Worm (Caenorhabditis elegans) whole organism, mixed stage, embryonic: Measurements from ENCODE around the gene F37C4.6.

Source experiments
- M03D4.4 ChIP-seq: sonication (generic microtip); optimal IDR thresholded peaks from 2 replicates; lab custom pipeline; 2017; ENCODE audit warnings: mild to moderate bottlenecking, missing genetic modification characterization, missing compliant biosample characterization
- blmp-1 ChIP-seq: fragments of 150-350 bp; optimal IDR thresholded peaks from 2 replicates; lab custom pipeline; 2014; ENCODE audit warnings: missing biosample characterization, missing genetic modification characterization
- ceh-39 ChIP-seq: fragments of 150-350 bp; optimal IDR thresholded peaks from 2 replicates; lab custom pipeline; 2014; ENCODE audit warnings: missing biosample characterization, missing genetic modification characterization
- ceh-43 ChIP-seq: fragments of 200-800 bp; sonication (Bioruptor generic); optimal IDR thresholded peaks from 2 replicates; lab custom pipeline; 2018; ENCODE audit warnings: mild to moderate bottlenecking, missing genetic modification characterization, moderate library complexity, missing compliant biosample characterization
- ceh-83 ChIP-seq: fragments of 200-800 bp; sonication (Bioruptor generic); optimal IDR thresholded peaks from 2 replicates; lab custom pipeline; 2018; ENCODE audit warnings: mild to moderate bottlenecking, missing genetic modification characterization, missing compliant biosample characterization
- ces-1 ChIP-seq: fragments of 150-350 bp; optimal IDR thresholded peaks from 2 replicates; lab custom pipeline; 2014; ENCODE audit warnings: missing biosample characterization, missing genetic modification reagents, missing genetic modification characterization
- cnd-1 ChIP-seq: fragments of 200-800 bp; sonication (Bioruptor generic); optimal IDR thresholded peaks from 2 replicates; lab custom pipeline; 2018; ENCODE audit warnings: mild to moderate bottlenecking, missing genetic modification characterization, missing compliant biosample characterization
- drap-1 ChIP-seq: fragments of 200-800 bp; sonication (Bioruptor generic); optimal IDR thresholded peaks from 3 replicates; lab custom pipeline; 2018; ENCODE audit warnings: mild to moderate bottlenecking, missing genetic modification characterization, missing compliant biosample characterization
- elt-1 ChIP-seq: sonication (generic microtip); optimal IDR thresholded peaks from 2 replicates; lab custom pipeline; 2017; ENCODE audit warnings: missing genetic modification characterization, mild to moderate bottlenecking, missing compliant biosample characterization, antibody characterized with exemption, moderate library complexity, borderline replicate concordance; ENCODE audit not compliant: insufficient read depth
- elt-3 ChIP-seq: fragments of 150-350 bp; optimal IDR thresholded peaks from 2 replicates; lab custom pipeline; 2014; ENCODE audit warnings: missing biosample characterization, missing genetic modification characterization
- flh-1 ChIP-seq: fragments of 200-800 bp; sonication (Bioruptor generic); optimal IDR thresholded peaks from 2 replicates; lab custom pipeline; 2018; ENCODE audit warnings: mild to moderate bottlenecking, missing genetic modification characterization, moderate library complexity, missing compliant biosample characterization
- ham-2 ChIP-seq: fragments of 200-800 bp; sonication (Bioruptor generic); optimal IDR thresholded peaks from 2 replicates; lab custom pipeline; 2018; ENCODE audit warnings: mild to moderate bottlenecking, missing genetic modification characterization, missing compliant biosample characterization
- hlh-1 ChIP-seq: fragments of 150-350 bp; optimal IDR thresholded peaks from 2 replicates; lab custom pipeline; 2014; ENCODE audit warnings: missing biosample characterization, missing genetic modification reagents, missing genetic modification characterization
- lin-13 ChIP-seq: fragments of 150-350 bp; optimal IDR thresholded peaks from 2 replicates; lab custom pipeline; 2014; ENCODE audit warnings: missing biosample characterization, missing genetic modification characterization
- lin-32 ChIP-seq: fragments of 200-800 bp; sonication (Bioruptor generic); optimal IDR thresholded peaks from 2 replicates; lab custom pipeline; 2018; ENCODE audit warnings: mild to moderate bottlenecking, missing genetic modification characterization, missing compliant biosample characterization
- lsy-2 ChIP-seq: fragments of 150-350 bp; optimal IDR thresholded peaks from 2 replicates; lab custom pipeline; 2014; ENCODE audit warnings: missing biosample characterization, missing genetic modification characterization
- mab-5 ChIP-seq: fragments of 150-350 bp; optimal IDR thresholded peaks from 2 replicates; lab custom pipeline; 2014; ENCODE audit warnings: missing biosample characterization, missing genetic modification characterization
- mep-1 ChIP-seq: fragments of 150-350 bp; optimal IDR thresholded peaks from 2 replicates; lab custom pipeline; 2017; ENCODE audit warnings: missing biosample characterization, missing genetic modification reagents, missing genetic modification characterization, inconsistent platforms
- mls-2 ChIP-seq: sonication (generic microtip); optimal IDR thresholded peaks from 2 replicates; lab custom pipeline; 2016; ENCODE audit warnings: mild to moderate bottlenecking, missing genetic modification characterization, moderate library complexity, missing compliant biosample characterization
- nhr-12 ChIP-seq: fragments of 150-350 bp; optimal IDR thresholded peaks from 2 replicates; lab custom pipeline; 2014; ENCODE audit warnings: missing biosample characterization, missing genetic modification characterization
- nhr-237 ChIP-seq: fragments of 150-350 bp; optimal IDR thresholded peaks from 2 replicates; lab custom pipeline; 2014; ENCODE audit warnings: missing biosample characterization, missing genetic modification characterization
- nhr-28 ChIP-seq: fragments of 150-350 bp; optimal IDR thresholded peaks from 2 replicates; lab custom pipeline; 2014; ENCODE audit warnings: missing biosample characterization, missing genetic modification characterization
- nhr-76 ChIP-seq: sonication (generic microtip); optimal IDR thresholded peaks from 2 replicates; lab custom pipeline; 2017; ENCODE audit warnings: missing biosample characterization, missing genetic modification characterization
- pha-4 ChIP-seq: fragments of 150-350 bp; optimal IDR thresholded peaks from 2 replicates; lab custom pipeline; 2018; ENCODE audit warnings: missing biosample characterization, missing genetic modification reagents, missing genetic modification characterization
- sem-2 ChIP-seq: fragments of 200-800 bp; sonication (Bioruptor generic); optimal IDR thresholded peaks from 2 replicates; lab custom pipeline; 2018; ENCODE audit warnings: mild to moderate bottlenecking, missing genetic modification characterization, missing compliant biosample characterization
- snpc-4 ChIP-seq: fragments of 150-350 bp; optimal IDR thresholded peaks from 2 replicates; lab custom pipeline; 2014; ENCODE audit warnings: missing biosample characterization, missing genetic modification characterization
- sptf-1 ChIP-seq: sonication (generic microtip); optimal IDR thresholded peaks from 2 replicates; lab custom pipeline; 2017; ENCODE audit warnings: mild to moderate bottlenecking, missing genetic modification characterization, moderate library complexity, missing compliant biosample characterization
- tbx-8 ChIP-seq: fragments of 200-800 bp; sonication (Bioruptor generic); optimal IDR thresholded peaks from 2 replicates; lab custom pipeline; 2018; ENCODE audit warnings: mild to moderate bottlenecking, missing genetic modification characterization, moderate library complexity, missing compliant biosample characterization
- unc-39 ChIP-seq: fragments of 150-350 bp; optimal IDR thresholded peaks from 2 replicates; lab custom pipeline; 2014; ENCODE audit warnings: missing biosample characterization, missing genetic modification characterization
- unc-62 ChIP-seq: fragments of 150-350 bp; optimal IDR thresholded peaks from 2 replicates; lab custom pipeline; 2014; ENCODE audit warnings: missing biosample characterization, missing genetic modification reagents, missing genetic modification characterization
- zip-8 ChIP-seq: fragments of 150-350 bp; optimal IDR thresholded peaks from 2 replicates; lab custom pipeline; 2014; ENCODE audit warnings: missing biosample characterization, missing genetic modification characterization
- ztf-11 ChIP-seq: fragments of 150-350 bp; optimal IDR thresholded peaks from 2 replicates; lab custom pipeline; 2014; ENCODE audit warnings: missing biosample characterization, missing genetic modification characterization

Gene F37C4.6

DNA sequence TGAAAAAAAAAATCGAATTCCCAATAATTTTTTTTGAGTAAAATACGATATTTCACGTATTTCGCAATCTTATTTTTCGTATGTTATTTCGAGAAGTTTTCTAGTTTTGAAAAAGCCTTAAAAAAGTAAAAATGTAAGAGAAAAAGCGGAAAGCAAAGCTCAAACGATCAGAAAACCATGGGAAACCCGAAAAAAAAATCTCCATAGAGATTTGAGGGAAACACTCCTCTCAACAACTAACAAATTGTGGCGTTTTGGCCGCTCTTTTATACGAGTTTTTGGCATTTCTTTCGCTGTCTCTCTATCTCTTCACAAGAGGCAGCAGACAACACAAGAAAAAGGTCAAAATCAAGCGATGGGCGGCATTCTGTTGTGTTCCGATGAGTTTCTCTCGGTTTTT lies 3.7 kb downstream of the F37C4.6 start:
- TF ChIP-seq ztf-11 (tag; lab: Kevin White, UChicago), result no peak
- TF ChIP-seq ces-1 (GFP tag; lab: Kevin White, UChicago), result no peak
- no peak for TF ChIP-seq lsy-2
- no peak for TF ChIP-seq drap-1
- no peak for TF ChIP-seq elt-1 (tag; lab: Kevin White, UChicago)
- TF ChIP-seq ceh-43 (GFP tag; lab: Kevin White, UChicago), result no peak
- no peak for TF ChIP-seq tbx-8 (GFP tag; lab: Kevin White, UChicago)
- peak; percentile 18 for TF ChIP-seq sptf-1 (tag; lab: Kevin White, UChicago)
- TF ChIP-seq zip-8 (tag; lab: Kevin White, UChicago), result no peak
- no peak for TF ChIP-seq mep-1 (tag; lab: Kevin White, UChicago)
- no peak for TF ChIP-seq ceh-39
- no peak for TF ChIP-seq hlh-1 (tag; lab: Kevin White, UChicago)
- TF ChIP-seq ceh-83, result peak; percentile 34
- TF ChIP-seq elt-3 (tag; lab: Kevin White, UChicago), result no peak
- no peak for TF ChIP-seq cnd-1 (tag; lab: Kevin White, UChicago)
- TF ChIP-seq M03D4.4 (tag; lab: Kevin White, UChicago), result no peak

DNA sequence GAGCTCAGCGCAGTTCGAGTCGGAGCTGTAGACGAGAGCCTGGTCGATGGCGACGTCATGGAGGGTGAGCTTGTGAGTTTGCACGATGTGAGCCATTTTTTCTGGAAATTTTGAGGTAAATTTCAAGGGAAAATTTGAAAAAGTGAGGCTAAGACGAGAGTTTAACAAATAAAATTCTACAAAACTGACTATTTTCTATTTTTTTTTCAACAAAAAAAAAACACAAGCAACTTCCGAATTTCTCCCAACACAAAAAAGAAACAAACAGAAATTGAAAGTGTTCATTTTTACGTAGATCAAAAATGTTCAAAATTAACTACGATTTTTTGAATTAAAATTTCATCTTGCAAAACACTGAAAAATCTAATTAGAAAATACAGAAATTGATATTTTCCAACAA lies 4.4 kb downstream of the F37C4.6 start, which contains the start of gene F37C4.5:
F37C4.5 (minus strand) TSS at position 101 of the 400 bp plus-strand sequence.
- TF ChIP-seq cnd-1 (tag; lab: Kevin White, UChicago), result no peak
- no peak for TF ChIP-seq mab-5 (tag; lab: Kevin White, UChicago)
- TF ChIP-seq sptf-1 (tag; lab: Kevin White, UChicago), result no peak
- no peak for TF ChIP-seq snpc-4
- TF ChIP-seq nhr-12 (tag; lab: Kevin White, UChicago), result no peak
- TF ChIP-seq unc-39 (tag; lab: Kevin White, UChicago), result no peak
- no peak for TF ChIP-seq ceh-39
- no peak for TF ChIP-seq lin-32 (GFP tag; lab: Kevin White, UChicago)
- TF ChIP-seq sem-2 (GFP tag; lab: Kevin White, UChicago), result no peak
- no peak for TF ChIP-seq tbx-8 (GFP tag; lab: Kevin White, UChicago)
- TF ChIP-seq nhr-28 (tag; lab: Kevin White, UChicago), result no peak
- TF ChIP-seq ham-2 (GFP tag; lab: Kevin White, UChicago), result no peak
- TF ChIP-seq flh-1, result no peak
- no peak for TF ChIP-seq ztf-11 (tag; lab: Kevin White, UChicago)
- TF ChIP-seq, all 35 proteins: peak for 0

DNA sequence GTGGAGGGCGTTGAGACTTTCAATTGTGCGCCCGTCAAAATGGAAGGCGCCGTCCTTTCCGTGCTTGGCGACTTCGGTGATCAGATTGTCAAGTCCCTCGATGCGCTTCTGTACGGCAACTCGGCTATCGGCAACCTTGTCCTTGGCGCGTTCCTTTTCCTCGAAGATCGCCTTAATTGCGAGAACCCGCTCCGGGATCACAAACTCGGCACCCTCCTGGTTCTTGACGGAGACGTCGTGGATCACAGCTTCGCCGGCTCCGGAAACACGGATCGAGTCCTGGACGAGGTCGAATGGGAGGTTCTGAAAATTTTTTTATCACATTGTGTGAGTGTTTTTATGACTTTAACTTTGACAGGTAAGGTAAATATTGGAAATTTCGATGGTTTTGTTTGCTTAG lies 4.9 kb downstream of the F37C4.6 start:
- TF ChIP-seq hlh-1 (tag; lab: Kevin White, UChicago) (no peak), lin-32 (GFP tag; lab: Kevin White, UChicago) (no peak), mls-2 (no peak), ceh-83 (no peak), ztf-11 (tag; lab: Kevin White, UChicago) (no peak), nhr-12 (tag; lab: Kevin White, UChicago) (no peak), nhr-237 (tag; lab: Kevin White, UChicago) (no peak), nhr-76 (no peak), ham-2 (GFP tag; lab: Kevin White, UChicago) (no peak), flh-1 (no peak), pha-4 (tag; lab: Kevin White, UChicago) (no peak), unc-62 (GFP tag; lab: Kevin White, UChicago) (no peak), elt-3 (tag; lab: Kevin White, UChicago) (no peak), mep-1 (tag; lab: Kevin White, UChicago) (no peak), sptf-1 (tag; lab: Kevin White, UChicago) (no peak), blmp-1 (tag; lab: Kevin White, UChicago) (no peak), elt-1 (tag; lab: Kevin White, UChicago) (no peak), sem-2 (GFP tag; lab: Kevin White, UChicago) (no peak)

DNA sequence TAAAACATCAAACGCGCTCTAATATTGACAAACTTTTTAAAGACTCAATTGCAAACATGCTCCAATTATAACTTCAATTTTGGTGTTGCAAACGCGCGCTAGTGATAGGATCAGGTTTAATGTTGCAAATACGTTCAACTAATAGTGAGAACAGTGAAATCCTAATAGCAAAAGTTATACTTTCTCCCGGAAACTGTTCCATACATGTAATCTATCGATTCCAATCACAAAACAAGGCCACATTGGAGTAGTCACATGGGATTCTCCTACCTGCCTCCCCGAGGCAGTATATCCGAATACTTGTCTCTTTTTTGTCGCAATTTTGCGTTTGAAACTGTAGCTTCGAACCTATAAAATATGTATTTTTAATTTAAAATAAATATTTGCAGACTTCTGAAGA lies 8.3 kb downstream of the F37C4.6 start:
- no peak for TF ChIP-seq sem-2 (GFP tag; lab: Kevin White, UChicago)
- TF ChIP-seq ceh-83, result no peak
- TF ChIP-seq mab-5 (tag; lab: Kevin White, UChicago), result no peak
- TF ChIP-seq lin-13 (tag; lab: Kevin White, UChicago), result no peak
- TF ChIP-seq elt-1 (tag; lab: Kevin White, UChicago), result no peak
- TF ChIP-seq blmp-1 (tag; lab: Kevin White, UChicago), result no peak
- TF ChIP-seq ceh-39, result no peak
- no peak for TF ChIP-seq nhr-237 (tag; lab: Kevin White, UChicago)
